Fruit fly (Drosophila melanogaster) whole organism, wandering third instar larva: ENCODE measurements around the gene CG15601.
A peak's percentile ranks its signal among the peaks of the same experiment; 100 is the strongest.

Experiments
- Abd-B ChIP-seq: fragments of >200 bp; optimal IDR thresholded peaks from 2 replicates; lab custom pipeline; 2017; ENCODE audit warnings: missing biosample characterization, missing genetic modification characterization
- CG32264 ChIP-seq: fragments of 200-800 bp; sonication (Bioruptor generic); optimal IDR thresholded peaks from 2 replicates; lab custom pipeline; 2016; ENCODE audit warnings: missing biosample characterization, missing genetic modification characterization
- CG9705 ChIP-seq: fragments of 200-800 bp; sonication (Bioruptor generic); optimal IDR thresholded peaks from 2 replicates; lab custom pipeline; 2018; ENCODE audit warnings: missing biosample characterization, mild to moderate bottlenecking, missing genetic modification characterization
- CrebA ChIP-seq: fragments of 200-800 bp; sonication (Bioruptor generic); optimal IDR thresholded peaks from 2 replicates; lab custom pipeline; 2016; ENCODE audit warnings: missing biosample characterization, mild to moderate bottlenecking, missing genetic modification characterization, borderline replicate concordance
- Dfd ChIP-seq: fragments of >200 bp; optimal IDR thresholded peaks from 2 replicates; lab custom pipeline; 2017; ENCODE audit warnings: missing biosample characterization, missing genetic modification characterization
- Dif ChIP-seq: fragments of 200-275, 200-300 bp; sonication (Bioruptor generic); optimal IDR thresholded peaks from 2 replicates; lab custom pipeline; 2018; ENCODE audit warnings: missing biosample characterization, missing genetic modification characterization; ENCODE audit not compliant: partially characterized antibody
- GATAd ChIP-seq: sonication (Bioruptor generic); optimal IDR thresholded peaks from 2 replicates; lab custom pipeline; 2016; ENCODE audit warnings: missing biosample characterization, missing genetic modification characterization
- HLH106 ChIP-seq: fragments of 200-800 bp; optimal IDR thresholded peaks from 3 replicates; lab custom pipeline; 2019; ENCODE audit warnings: missing biosample characterization, mild to moderate bottlenecking, missing genetic modification characterization, moderate library complexity
- Hnf4 ChIP-seq: fragments of 200-800 bp; sonication (Bioruptor generic); optimal IDR thresholded peaks from 2 replicates; lab custom pipeline; 2016; ENCODE audit warnings: missing biosample characterization, mild to moderate bottlenecking, missing genetic modification characterization
- Hr83 ChIP-seq: fragments of 200-300 bp; sonication (Bioruptor generic); optimal IDR thresholded peaks from 2 replicates; lab custom pipeline; 2016; ENCODE audit warnings: missing biosample characterization, mild to moderate bottlenecking, missing genetic modification characterization, moderate library complexity; ENCODE audit not compliant: poor library complexity, severe bottlenecking
- Jra ChIP-seq: sonication (Bioruptor generic); optimal IDR thresholded peaks from 2 replicates; lab custom pipeline; 2016; ENCODE audit warnings: missing biosample characterization, missing genetic modification characterization
- Mio ChIP-seq: sonication (Bioruptor generic); optimal IDR thresholded peaks from 2 replicates; lab custom pipeline; 2016; ENCODE audit warnings: missing biosample characterization, missing genetic modification characterization
- Myc ChIP-seq: fragments of >200 bp; optimal IDR thresholded peaks from 2 replicates; lab custom pipeline; 2017
- N ChIP-seq: fragments of >200 bp; optimal IDR thresholded peaks from 2 replicates; lab custom pipeline; 2018; ENCODE audit warnings: missing biosample characterization, missing external identifiers, missing genetic modification characterization
- OdsH ChIP-seq: fragments of 200-800 bp; sonication (Bioruptor generic); optimal IDR thresholded peaks from 2 replicates; lab custom pipeline; 2016; ENCODE audit warnings: missing biosample characterization, mild to moderate bottlenecking, missing genetic modification characterization
- Rel ChIP-seq, 2 experiments: fragments of 200-800 bp; sonication (Bioruptor generic) in 1 of 2; optimal IDR thresholded peaks; 2 replicates in 1 of 2; 3 replicates in 1 of 2; lab custom pipeline; 2016 to 2019; ENCODE audit warnings: mild to moderate bottlenecking in 2 of 2, missing biosample characterization in 2 of 2, missing genetic modification characterization in 2 of 2, moderate library complexity in 1 of 2
- Sp1 ChIP-seq: fragments of 200-800 bp; sonication (Bioruptor generic); optimal IDR thresholded peaks from 3 replicates; lab custom pipeline; 2019; ENCODE audit warnings: missing biosample characterization, mild to moderate bottlenecking, missing genetic modification characterization, moderate library complexity
- Vsx2 ChIP-seq: fragments of 200-300, 225-300 bp; sonication (Bioruptor generic); optimal IDR thresholded peaks from 2 replicates; lab custom pipeline; 2018; ENCODE audit warnings: missing biosample characterization, missing genetic modification characterization; ENCODE audit not compliant: partially characterized antibody
- br ChIP-seq: fragments of 200-800 bp; sonication (Bioruptor generic); optimal IDR thresholded peaks from 2 replicates; lab custom pipeline; 2016; ENCODE audit warnings: missing biosample characterization, missing genetic modification characterization
- brk ChIP-seq: fragments of 200-800 bp; sonication (Bioruptor generic); optimal IDR thresholded peaks from 2 replicates; lab custom pipeline; 2016; ENCODE audit warnings: missing biosample characterization, mild to moderate bottlenecking, missing genetic modification characterization
- dl ChIP-seq, 2 experiments: fragments of 175-275, 200-275 bp in 1 of 2; fragments of 200-275 bp in 1 of 2; sonication (Bioruptor generic); optimal IDR thresholded peaks; lab custom pipeline; 2018; ENCODE audit warnings: mild to moderate bottlenecking in 2 of 2, missing biosample characterization in 2 of 2, missing genetic modification characterization in 2 of 2, moderate library complexity in 2 of 2; ENCODE audit not compliant: partially characterized antibody in 2 of 2, insufficient read depth in 1 of 2
- dmrt93B ChIP-seq: fragments of 200-800 bp; sonication (Bioruptor generic); optimal IDR thresholded peaks from 2 replicates; lab custom pipeline; 2018; ENCODE audit warnings: missing biosample characterization, mild to moderate bottlenecking, missing genetic modification characterization
- dsf ChIP-seq: sonication (Bioruptor generic); optimal IDR thresholded peaks from 2 replicates; lab custom pipeline; 2016; ENCODE audit warnings: missing biosample characterization, missing genetic modification characterization, borderline replicate concordance
- foxo ChIP-seq, 2 experiments: fragments of 200-800 bp; sonication (Bioruptor generic); optimal IDR thresholded peaks; 2 replicates in 1 of 2; 3 replicates in 1 of 2; lab custom pipeline; 2016 to 2017; ENCODE audit warnings: missing biosample characterization in 2 of 2, missing genetic modification characterization in 2 of 2
- fru ChIP-seq: fragments of 200-800 bp; sonication (Bioruptor generic); optimal IDR thresholded peaks from 3 replicates; lab custom pipeline; 2016; ENCODE audit warnings: missing biosample characterization, mild to moderate bottlenecking, missing genetic modification characterization
- h ChIP-seq: fragments of 200-800 bp; sonication (Bioruptor generic); optimal IDR thresholded peaks from 3 replicates; lab custom pipeline; 2016; ENCODE audit warnings: missing biosample characterization, mild to moderate bottlenecking, missing genetic modification characterization
- jim ChIP-seq: fragments of 175-275, 200-325 bp; sonication (Bioruptor generic); optimal IDR thresholded peaks from 2 replicates; lab custom pipeline; 2016; ENCODE audit warnings: missing biosample characterization, mild to moderate bottlenecking, missing genetic modification characterization
- lola ChIP-seq: fragments of >200 bp; optimal IDR thresholded peaks from 2 replicates; lab custom pipeline; 2017; ENCODE audit warnings: missing biosample characterization, missing genetic modification characterization
- pan ChIP-seq: fragments of >200 bp; optimal IDR thresholded peaks from 2 replicates; lab custom pipeline; 2017
- psq ChIP-seq: fragments of 200-800 bp; sonication (Bioruptor generic); optimal IDR thresholded peaks from 3 replicates; lab custom pipeline; 2017; ENCODE audit warnings: missing biosample characterization, mild to moderate bottlenecking, missing genetic modification characterization, moderate library complexity
- rgr ChIP-seq: fragments of 200-800 bp; sonication (Bioruptor generic); optimal IDR thresholded peaks from 3 replicates; lab custom pipeline; 2016; ENCODE audit warnings: missing biosample characterization, mild to moderate bottlenecking, missing genetic modification characterization
- sage ChIP-seq: fragments of 200-800 bp; sonication (Bioruptor generic); optimal IDR thresholded peaks from 2 replicates; lab custom pipeline; 2016; ENCODE audit warnings: missing biosample characterization, mild to moderate bottlenecking, missing genetic modification characterization
- sv ChIP-seq: fragments of 200-800 bp; sonication (Bioruptor generic); optimal IDR thresholded peaks from 3 replicates; lab custom pipeline; 2016; ENCODE audit warnings: missing biosample characterization, missing genetic modification characterization
- usp ChIP-seq: fragments of >200 bp; optimal IDR thresholded peaks from 2 replicates; lab custom pipeline; 2017; ENCODE audit warnings: missing biosample characterization, missing genetic modification characterization
- woc ChIP-seq: sonication (Bioruptor generic); optimal IDR thresholded peaks from 2 replicates; lab custom pipeline; 2016; ENCODE audit warnings: missing biosample characterization, mild to moderate bottlenecking, missing genetic modification characterization

Gene CG15601

DNA sequence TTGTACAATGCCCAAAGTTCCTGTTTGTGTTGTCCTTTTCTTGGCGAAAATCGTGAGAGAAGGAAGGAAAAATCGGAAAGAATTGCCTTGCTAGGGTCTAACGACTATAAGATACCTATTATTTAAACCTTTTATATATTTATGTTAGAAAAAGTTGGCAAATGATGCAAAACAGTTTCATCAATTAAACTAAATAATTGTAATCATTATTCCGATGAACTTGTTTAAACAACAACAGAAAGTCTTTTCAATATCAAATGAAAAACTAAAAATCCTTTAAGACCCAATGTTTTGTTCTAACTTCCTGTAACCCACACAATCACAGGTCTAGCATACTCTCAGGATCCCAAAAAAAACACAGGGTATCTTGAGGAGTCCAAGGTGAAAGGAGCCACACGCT is 36.1 kb upstream of the CG15601 start:
- TF ChIP-seq Vsx2 (GFP tag; lab: Kevin White, UChicago) = no peak

DNA sequence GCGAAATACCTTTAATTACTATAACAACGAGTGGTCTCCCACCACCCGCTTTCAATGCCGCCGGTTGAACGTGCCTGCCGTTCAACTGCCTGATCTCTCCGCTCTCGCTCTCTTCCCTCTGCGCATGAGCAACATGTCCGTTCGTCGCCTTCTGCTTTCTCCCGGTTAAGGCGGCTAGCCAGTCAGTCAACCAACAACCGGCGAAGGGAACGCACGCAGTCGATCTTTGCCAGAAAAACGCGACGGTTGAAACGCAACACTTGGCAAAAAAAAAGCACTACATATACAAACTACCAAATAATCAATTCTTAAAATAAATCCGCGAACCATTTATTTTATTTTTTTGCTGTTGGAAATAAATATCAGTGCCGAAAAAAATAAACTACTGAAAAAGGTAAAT is 35.2 kb upstream of the CG15601 start, which contains the start of gene CG12708:
Gene CG12708 (plus strand): TSS at position 183 of the 400 bp plus-strand sequence.
- TF ChIP-seq usp (GFP tag; lab: Kevin White, UChicago) = no peak
- TF ChIP-seq Dif (GFP tag; lab: Kevin White, UChicago) = peak; percentile 69
- peak; percentile 76 for TF ChIP-seq Vsx2 (GFP tag; lab: Kevin White, UChicago)
- TF ChIP-seq Hnf4 (GFP tag; lab: Kevin White, UChicago) = no peak
- TF ChIP-seq pan (lab: Kevin White, UChicago) = no peak
- no peak for TF ChIP-seq CG32264 (GFP tag; lab: Kevin White, UChicago)
- TF ChIP-seq dl (GFP tag; optimal IDR thresholded peaks at IDR 0.05; lab: Kevin White, UChicago; ENCODE audit: insufficient read depth in 1 of 2, partially characterized antibody in 2 of 2) = peak; percentile 33 to 59
- TF ChIP-seq lola = no peak
- no peak for TF ChIP-seq h (GFP tag; lab: Kevin White, UChicago)
- no peak for TF ChIP-seq N
- no peak for TF ChIP-seq Hr83 (GFP tag; lab: Kevin White, UChicago)
- TF ChIP-seq Jra (GFP tag; lab: Kevin White, UChicago) = no peak
- TF ChIP-seq dsf (GFP tag; lab: Kevin White, UChicago) = no peak
- TF ChIP-seq Mio (GFP tag; lab: Kevin White, UChicago) = no peak
- TF ChIP-seq OdsH (GFP tag; lab: Kevin White, UChicago) = no peak
- no peak for TF ChIP-seq Sp1 (GFP tag; lab: Kevin White, UChicago)
- TF ChIP-seq woc (GFP tag; lab: Kevin White, UChicago) = no peak
- TF ChIP-seq sage (GFP tag; lab: Kevin White, UChicago) = no peak
- TF ChIP-seq HLH106 (tag; lab: Kevin White, UChicago) = no peak
- TF ChIP-seq Dfd (GFP tag; lab: Kevin White, UChicago) = no peak
- TF ChIP-seq br (GFP tag; lab: Kevin White, UChicago) = no peak
- TF ChIP-seq CrebA (GFP tag; lab: Kevin White, UChicago) = no peak
- TF ChIP-seq Abd-B (GFP tag; lab: Kevin White, UChicago) = no peak
- TF ChIP-seq Rel (GFP tag; optimal IDR thresholded peaks at IDR 0.05; lab: Kevin White, UChicago) = no peak
- no peak for TF ChIP-seq Rel (tag; optimal IDR thresholded peaks at IDR 0.05; lab: Kevin White, UChicago)
- no peak for TF ChIP-seq GATAd (GFP tag; lab: Kevin White, UChicago)
- peak; percentile 13 for TF ChIP-seq rgr (GFP tag; lab: Kevin White, UChicago)
- TF ChIP-seq Myc (lab: Kevin White, UChicago) = no peak
- TF ChIP-seq brk (GFP tag; lab: Kevin White, UChicago) = no peak
- no peak for TF ChIP-seq dmrt93B (GFP tag; lab: Kevin White, UChicago)
- TF ChIP-seq jim (GFP tag; lab: Kevin White, UChicago) = no peak
- no peak for TF ChIP-seq foxo (GFP tag; optimal IDR thresholded peaks at IDR 0.05; lab: Kevin White, UChicago)

DNA sequence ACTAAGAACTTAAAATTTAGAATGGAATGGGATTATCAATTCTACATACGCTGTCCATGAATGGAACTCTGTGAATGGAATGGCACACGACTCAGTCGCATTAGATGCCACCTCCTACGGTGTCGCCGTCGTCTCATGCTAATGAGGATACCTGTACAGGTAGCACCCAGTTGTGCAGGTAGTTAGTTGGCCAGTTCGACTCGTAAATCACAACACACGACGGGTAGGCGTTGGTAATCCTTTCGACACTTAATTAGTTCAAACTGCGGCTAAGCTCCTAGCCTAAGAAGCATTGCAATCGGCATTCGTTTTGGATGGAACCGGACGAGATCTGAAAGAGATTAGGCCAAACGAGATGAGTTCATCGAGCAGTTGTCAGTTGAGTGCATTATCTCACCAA is 26.0 kb upstream of the CG15601 start:
- TF ChIP-seq rgr (GFP tag; lab: Kevin White, UChicago) (no peak), N (no peak), woc (GFP tag; lab: Kevin White, UChicago) (no peak), Myc (lab: Kevin White, UChicago) (no peak)

DNA sequence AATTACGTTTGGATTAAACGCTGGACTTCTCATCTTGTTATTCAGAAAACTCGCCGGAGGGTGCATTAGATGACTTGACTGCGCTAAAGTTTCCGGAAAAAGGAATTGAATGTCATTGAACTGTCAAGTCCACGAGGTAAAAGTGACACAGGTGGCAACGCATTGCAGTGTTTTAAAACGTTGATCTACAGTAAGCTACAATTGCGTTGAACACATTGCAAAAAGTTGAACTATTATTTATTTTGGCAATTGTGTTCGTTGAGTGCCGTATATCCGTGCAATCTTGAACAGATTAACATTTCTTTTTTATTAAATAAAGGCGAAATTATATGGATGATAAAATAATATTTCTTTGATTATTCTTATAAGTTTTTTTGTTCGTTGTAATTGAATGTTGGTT is 21.7 kb upstream of the CG15601 start, which contains the start of gene CG15599:
Gene CG15599 (minus strand): TSS at position 101 of the 400 bp plus-strand sequence.
- TF ChIP-seq woc (GFP tag; lab: Kevin White, UChicago) (no peak), GATAd (GFP tag; lab: Kevin White, UChicago) (no peak), brk (GFP tag; lab: Kevin White, UChicago) (no peak), Dif (GFP tag; lab: Kevin White, UChicago) (no peak), Mio (GFP tag; lab: Kevin White, UChicago) (no peak), pan (lab: Kevin White, UChicago) (no peak), psq (GFP tag; lab: Kevin White, UChicago) (no peak), fru (GFP tag; lab: Kevin White, UChicago) (no peak), Sp1 (GFP tag; lab: Kevin White, UChicago) (no peak), jim (GFP tag; lab: Kevin White, UChicago) (no peak), Hr83 (GFP tag; lab: Kevin White, UChicago) (no peak), CG32264 (GFP tag; lab: Kevin White, UChicago) (no peak), foxo (GFP tag; optimal IDR thresholded peaks at IDR 0.05; lab: Kevin White, UChicago) (no peak), CG9705 (GFP tag; lab: Kevin White, UChicago) (no peak), dsf (GFP tag; lab: Kevin White, UChicago) (no peak), sv (GFP tag; lab: Kevin White, UChicago) (no peak), h (GFP tag; lab: Kevin White, UChicago) (no peak)
